Worm (Caenorhabditis elegans): ENCODE measurements around the gene ceh-58.

ce11 chrII:10370826-10371225 lies 1.4 kb upstream of the ceh-58 start:
- TF ChIP-seq Y53G8AR.9 (GFP tag; conservative IDR thresholded peaks at IDR 0.05) = no peak
- TF ChIP-seq unc-130 (GFP tag; optimal IDR thresholded peaks at IDR 0.05) = no peak
- no peak for TF ChIP-seq F57C9.4 (tag; optimal IDR thresholded peaks at IDR 0.05)
- no peak for TF ChIP-seq T26A5.8 (tag; optimal IDR thresholded peaks at IDR 0.05)

Measured in whole organism, young adult.